Worm (Caenorhabditis elegans): ENCODE measurements around the gene sec-6.
A peak's percentile ranks its signal among the peaks of the same experiment; 100 is the strongest.

Gene sec-6

DNA sequence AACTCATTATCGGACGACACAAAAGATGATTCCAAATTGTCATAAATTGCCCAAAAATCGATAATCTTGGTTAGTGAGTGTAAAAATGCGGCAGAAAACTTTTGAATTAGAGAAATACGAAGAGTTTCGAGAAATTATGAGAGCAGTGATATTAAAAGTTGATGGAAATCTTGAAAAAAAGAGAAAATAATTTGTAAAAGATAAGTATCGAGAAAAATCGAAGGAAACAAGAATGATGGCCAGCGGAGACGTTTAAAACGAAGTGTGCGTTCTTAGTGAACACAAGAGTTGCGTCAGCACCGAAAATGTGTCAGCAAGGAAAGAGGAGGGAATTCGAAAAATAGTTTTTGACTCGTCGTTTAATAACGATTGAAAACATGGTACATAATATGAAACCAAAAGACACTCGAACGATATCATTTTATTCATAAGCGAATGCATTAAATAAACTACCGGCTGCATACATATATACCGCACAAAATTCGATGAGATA, 30.5 kb downstream of the sec-6 start, which contains the start of gene ndx-6 (continued):
- TF ChIP-seq skn-1 (tag; optimal IDR thresholded peaks at IDR 0.05) (peak; percentile 37), zag-1 (tag; optimal IDR thresholded peaks at IDR 0.05) (peak; percentile 35), blmp-1 (tag; optimal IDR thresholded peaks at IDR 0.05; ENCODE audit: insufficient read depth) (peak; percentile 56), sma-9 (GFP tag; optimal IDR thresholded peaks at IDR 0.05) (peak; percentile 87), sma-9 (tag; optimal IDR thresholded peaks at IDR 0.05) (no peak), lin-13 (GFP tag; optimal IDR thresholded peaks at IDR 0.05) (peak; percentile 83), ZK546.5 (tag; optimal IDR thresholded peaks at IDR 0.05) (no peak), mdl-1 (tag; optimal IDR thresholded peaks at IDR 0.05) (no peak), F13H6.1 (tag; optimal IDR thresholded peaks at IDR 0.05) (peak; percentile 81), nhr-25 (tag; optimal IDR thresholded peaks at IDR 0.05) (peak; percentile 85), nhr-21 (tag; optimal IDR thresholded peaks at IDR 0.05) (peak; percentile 70), ceh-82 (tag; optimal IDR thresholded peaks at IDR 0.05) (no peak), lin-39 (tag; optimal IDR thresholded peaks at IDR 0.05) (no peak), lsy-2 (tag; optimal IDR thresholded peaks at IDR 0.05) (peak; percentile 79 to 93), ztf-4 (tag; optimal IDR thresholded peaks at IDR 0.05) (peak; percentile 73), fos-1 (tag; optimal IDR thresholded peaks at IDR 0.05) (peak; percentile 85)

DNA sequence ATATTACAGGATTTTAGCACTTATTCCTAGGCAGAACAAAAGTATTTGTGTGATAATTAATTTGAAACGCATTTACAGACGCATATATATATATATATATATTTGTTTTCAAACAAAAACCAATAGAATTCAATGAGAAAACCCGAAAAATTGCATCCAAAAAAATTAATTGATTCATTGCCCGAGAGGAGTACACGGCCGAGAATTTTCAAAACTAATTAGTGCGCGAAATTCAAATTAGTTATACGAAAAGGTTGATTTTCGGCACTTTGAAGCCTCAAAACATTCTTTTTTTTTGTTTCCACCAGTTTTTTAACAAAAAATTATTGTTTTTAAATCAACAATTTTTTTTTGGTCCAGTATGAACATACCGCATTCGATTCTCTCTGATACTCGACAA, 32.1 kb downstream of the sec-6 start:
- TF ChIP-seq lin-13 (GFP tag; optimal IDR thresholded peaks at IDR 0.05) (no peak), mbf-1 (tag; optimal IDR thresholded peaks at IDR 0.05) (no peak), ceh-82 (tag; optimal IDR thresholded peaks at IDR 0.05) (no peak), ztf-1 (GFP tag; conservative IDR thresholded peaks at IDR 0.05) (no peak), Y55F3AM.14 (GFP tag; optimal IDR thresholded peaks at IDR 0.05) (no peak), dmd-4 (tag; optimal IDR thresholded peaks at IDR 0.05) (no peak), unc-62 (GFP tag; optimal IDR thresholded peaks at IDR 0.05) (no peak), nhr-129 (tag; optimal IDR thresholded peaks at IDR 0.05) (no peak), sem-4 (tag; optimal IDR thresholded peaks at IDR 0.05) (no peak), F13H6.1 (tag; optimal IDR thresholded peaks at IDR 0.05) (no peak), aly-2 (tag; optimal IDR thresholded peaks at IDR 0.05) (no peak), nhr-21 (tag; optimal IDR thresholded peaks at IDR 0.05) (no peak), ZK546.5 (tag; optimal IDR thresholded peaks at IDR 0.05) (no peak)

DNA sequence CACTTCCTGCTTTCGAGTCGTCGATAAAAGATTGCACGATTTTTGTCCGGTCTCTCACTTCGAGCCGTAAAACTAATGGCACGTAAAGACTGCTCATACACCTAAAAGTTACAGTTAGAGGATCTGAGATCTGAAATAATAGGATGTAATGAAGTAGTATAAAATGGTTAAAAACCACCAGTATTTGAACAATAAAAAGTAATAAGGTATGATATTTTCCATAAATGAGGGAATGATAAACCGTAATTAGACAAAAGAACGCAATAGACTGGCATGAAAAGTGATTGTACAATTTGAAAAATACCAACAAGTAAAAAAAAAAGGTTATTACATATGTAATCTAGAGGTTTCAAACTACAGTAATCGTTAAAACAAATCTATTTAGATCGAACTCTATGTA, 33.7 kb downstream of the sec-6 start, which contains the start of gene brap-2:
Gene brap-2, minus strand, starts transcription at position 101 of the 400 bp plus-strand sequence.
- no peak for TF ChIP-seq mdl-1 (tag; optimal IDR thresholded peaks at IDR 0.05)
- TF ChIP-seq egl-27 (tag; optimal IDR thresholded peaks at IDR 0.05) = no peak
- TF ChIP-seq ztf-1 (GFP tag; conservative IDR thresholded peaks at IDR 0.05) = no peak
- no peak for TF ChIP-seq fos-1 (tag; optimal IDR thresholded peaks at IDR 0.05)
- no peak for TF ChIP-seq nhr-77 (tag; optimal IDR thresholded peaks at IDR 0.05)
- no peak for TF ChIP-seq nhr-11 (tag; optimal IDR thresholded peaks at IDR 0.05)
- no peak for TF ChIP-seq ztf-11 (tag; optimal IDR thresholded peaks at IDR 0.05)
- TF ChIP-seq skn-1 (tag; optimal IDR thresholded peaks at IDR 0.05) = no peak
- no peak for TF ChIP-seq sma-3 (GFP tag; optimal IDR thresholded peaks at IDR 0.05)
- no peak for TF ChIP-seq nhr-21 (tag; optimal IDR thresholded peaks at IDR 0.05)
- no peak for TF ChIP-seq nhr-23 (tag; optimal IDR thresholded peaks at IDR 0.05)
- no peak for TF ChIP-seq crh-2 (tag; optimal IDR thresholded peaks at IDR 0.05)
- no peak for TF ChIP-seq lsy-2 (tag; optimal IDR thresholded peaks at IDR 0.05)
- TF ChIP-seq dmd-4 (tag; optimal IDR thresholded peaks at IDR 0.05) = no peak

DNA sequence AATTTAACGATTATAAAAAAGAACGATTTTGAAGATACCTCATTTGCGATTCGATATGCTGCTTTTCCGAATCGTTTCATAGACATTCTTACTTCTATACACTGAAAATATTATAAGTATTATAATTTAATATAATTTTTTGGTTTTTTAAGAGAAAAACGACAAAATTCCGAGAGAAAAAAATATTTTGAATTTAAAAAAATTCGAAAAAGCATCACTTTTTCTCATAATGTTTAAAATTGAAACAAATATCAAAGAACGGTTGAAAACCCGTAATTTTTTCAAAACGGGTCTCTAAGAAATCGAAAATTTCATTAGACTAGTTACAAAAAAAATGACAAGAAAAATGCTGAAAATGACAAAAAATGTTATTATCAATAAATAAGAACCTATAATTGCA, 36.2 kb downstream of the sec-6 start, which contains the start of gene pink-1:
Gene pink-1, minus strand, starts transcription at position 101 of the 400 bp plus-strand sequence.
- TF ChIP-seq nhr-21 (tag; optimal IDR thresholded peaks at IDR 0.05) (no peak), mab-5 (tag; optimal IDR thresholded peaks at IDR 0.05) (no peak), skn-1 (tag; optimal IDR thresholded peaks at IDR 0.05) (no peak), ztf-11 (tag; optimal IDR thresholded peaks at IDR 0.05) (no peak), blmp-1 (tag; optimal IDR thresholded peaks at IDR 0.05; ENCODE audit: insufficient read depth) (no peak), lsy-2 (tag; optimal IDR thresholded peaks at IDR 0.05) (no peak)

DNA sequence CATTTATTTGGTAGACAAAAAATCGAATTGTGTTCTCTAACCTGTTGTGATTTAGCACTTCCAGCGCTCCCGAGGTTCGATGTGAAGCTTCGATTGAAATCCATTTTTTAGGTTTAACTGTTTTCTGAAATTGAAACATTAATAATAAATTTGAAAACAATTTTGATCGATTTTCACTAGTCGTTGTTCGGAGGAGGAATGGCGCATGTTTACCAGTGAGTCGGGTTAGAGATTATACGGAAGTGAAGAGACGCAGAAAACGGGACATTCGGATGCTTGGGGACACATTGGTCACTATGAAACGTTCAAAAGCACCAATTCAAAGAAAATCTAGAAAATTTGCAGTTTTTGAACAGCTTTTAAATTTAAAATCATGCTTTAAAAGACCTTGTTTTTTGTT, 39.4 kb downstream of the sec-6 start, which contains the start of gene fbxl-3:
Gene fbxl-3, minus strand, starts transcription at position 124 of the 400 bp plus-strand sequence.
- no peak for TF ChIP-seq snpc-4 (tag; optimal IDR thresholded peaks at IDR 0.05)
- TF ChIP-seq sma-9 (GFP tag; optimal IDR thresholded peaks at IDR 0.05) = no peak
- TF ChIP-seq sma-9 (tag; optimal IDR thresholded peaks at IDR 0.05) = no peak
- TF ChIP-seq nhr-25 (tag; optimal IDR thresholded peaks at IDR 0.05) = no peak
- TF ChIP-seq elt-3 (tag; optimal IDR thresholded peaks at IDR 0.05) = no peak
- no peak for TF ChIP-seq unc-55 (GFP tag; optimal IDR thresholded peaks at IDR 0.05)
- TF ChIP-seq lin-11 (tag; optimal IDR thresholded peaks at IDR 0.05) = no peak
- TF ChIP-seq ZK546.5 (tag; optimal IDR thresholded peaks at IDR 0.05) = no peak
- TF ChIP-seq nhr-12 (tag; optimal IDR thresholded peaks at IDR 0.05) = no peak

All from whole organism, L2 larva.